Worm (Caenorhabditis elegans): ENCODE data around the gene mlh-1.

ce11 chrIII:13544593-13544992 is 30.2 kb upstream of the mlh-1 start:
- TF ChIP-seq unc-39 (tag; optimal IDR thresholded peaks at IDR 0.05) = no peak
- no peak for TF ChIP-seq Y55F3AM.14 (GFP tag; optimal IDR thresholded peaks at IDR 0.05)
- no peak for TF ChIP-seq unc-62 (GFP tag; optimal IDR thresholded peaks at IDR 0.05)
- TF ChIP-seq nhr-11 (tag; optimal IDR thresholded peaks at IDR 0.05) = no peak
- TF ChIP-seq lin-39 (tag; optimal IDR thresholded peaks at IDR 0.05) = no peak
- no peak for TF ChIP-seq elt-1 (tag; optimal IDR thresholded peaks at IDR 0.05)
- TF ChIP-seq mdl-1 (tag; optimal IDR thresholded peaks at IDR 0.05) = no peak
- TF ChIP-seq nhr-21 (tag; optimal IDR thresholded peaks at IDR 0.05) = no peak
- no peak for TF ChIP-seq lin-11 (tag; optimal IDR thresholded peaks at IDR 0.05)
- no peak for TF ChIP-seq R02D3.7 (tag; optimal IDR thresholded peaks at IDR 0.05)
- TF ChIP-seq aly-2 (tag; optimal IDR thresholded peaks at IDR 0.05) = no peak
- TF ChIP-seq nhr-12 (tag; optimal IDR thresholded peaks at IDR 0.05) = no peak
- TF ChIP-seq sma-3 (GFP tag; optimal IDR thresholded peaks at IDR 0.05) = no peak
- TF ChIP-seq unc-55 (GFP tag; optimal IDR thresholded peaks at IDR 0.05) = no peak

All from whole organism, L2 larva.